Worm (Caenorhabditis elegans) whole organism, late embryonic: ENCODE measurements around the gene rpm-1.

Experiments used
- ama-1 ChIP-seq: fragments of 150-350 bp; optimal IDR thresholded peaks from 2 replicates; lab custom pipeline; 2014
- ceh-18 ChIP-seq: sonication (generic microtip); optimal IDR thresholded peaks from 2 replicates; lab custom pipeline; 2016; ENCODE audit warnings: missing genetic modification characterization, missing compliant biosample characterization
- fkh-6 ChIP-seq: sonication (generic microtip); optimal IDR thresholded peaks from 2 replicates; lab custom pipeline; 2016; ENCODE audit warnings: missing genetic modification characterization, missing compliant biosample characterization
- nhr-11 ChIP-seq: fragments of 150-350 bp; optimal IDR thresholded peaks from 2 replicates; lab custom pipeline; 2014; ENCODE audit warnings: missing biosample characterization, missing genetic modification characterization
- pat-9 ChIP-seq: fragments of 200-800 bp; sonication (Bioruptor generic); optimal IDR thresholded peaks from 2 replicates; lab custom pipeline; 2018; ENCODE audit warnings: mild to moderate bottlenecking, missing genetic modification characterization, moderate library complexity, missing compliant biosample characterization
- pha-4 ChIP-seq: fragments of 150-350 bp; optimal IDR thresholded peaks from 2 replicates; lab custom pipeline; 2018; ENCODE audit warnings: missing biosample characterization, missing genetic modification reagents, missing genetic modification characterization
- syd-9 ChIP-seq: sonication (generic microtip); optimal IDR thresholded peaks from 2 replicates; lab custom pipeline; 2016; ENCODE audit warnings: mild to moderate bottlenecking, missing genetic modification characterization, moderate library complexity, missing compliant biosample characterization

- no peak for TF ChIP-seq nhr-11 (tag; lab: Kevin White, UChicago)
- no peak for TF ChIP-seq syd-9 (tag; lab: Kevin White, UChicago)
- TF ChIP-seq fkh-6 (tag; lab: Kevin White, UChicago) = no peak
- peak; percentile 42 for TF ChIP-seq ama-1
- TF ChIP-seq ceh-18 (tag; lab: Kevin White, UChicago) = no peak
- no peak for TF ChIP-seq pat-9 (tag; lab: Kevin White, UChicago)
- no peak for TF ChIP-seq pha-4 (tag; lab: Kevin White, UChicago)
Measured at ce11 chrV:8792814-8793213, 26.9 kb downstream of the rpm-1 start.
